ENCODE assay signal across 4 worm cellular contexts in genomic region chrV:10081636-10082035, ce11.
TF ChIP-seq lines count a peak whose summit lies in the region.

TSS of gene nhr-205 (minus strand) at chrV:10081776.

TF ChIP-seq in whole organism, L1 larva, 84 proteins besides CTCF, POLR2A, EP300 and RAD21:
- TF ChIP-seq mab-9 (GFP tag; IDR thresholded peaks at IDR 0.05; lab: Robert Waterston, UW) (no peak), fkh-4 (tag; optimal IDR thresholded peaks at IDR 0.05; lab: Kevin White, UChicago; ENCODE audit: borderline replicate concordance) (no peak), elt-3 (tag; optimal IDR thresholded peaks at IDR 0.05; lab: Kevin White, UChicago) (peak in 1 of 6 experiments; percentile 2), efl-1 (optimal IDR thresholded peaks at IDR 0.05; lab: Kevin White, UChicago) (no peak), efl-1 (GFP tag; optimal IDR thresholded peaks at IDR 0.05 in 1 of 2; lab: Kevin White, UChicago) (peak in 1 of 2 experiments; percentile 51), nhr-237 (tag; optimal IDR thresholded peaks at IDR 0.05; lab: Kevin White, UChicago) (no peak), fkh-8 (tag; optimal IDR thresholded peaks at IDR 0.05; lab: Kevin White, UChicago) (no peak), nhr-77 (tag; optimal IDR thresholded peaks at IDR 0.05; lab: Kevin White, UChicago) (peak; percentile 12), nhr-20 (tag; optimal IDR thresholded peaks at IDR 0.05; lab: Kevin White, UChicago) (peak; percentile 12)

TF ChIP-seq in whole organism, L3 larva, 47 proteins besides CTCF, POLR2A, EP300 and RAD21:
- TF ChIP-seq R02D3.7 (tag; optimal IDR thresholded peaks at IDR 0.05; lab: Kevin White, UChicago): no peak
- TF ChIP-seq nhr-76 (tag; optimal IDR thresholded peaks at IDR 0.05; lab: Kevin White, UChicago): peak; percentile 77
TF ChIP-seq in whole organism, L3 larva: peak in this region for 1.

TF ChIP-seq in whole organism, L4 larva, 104 proteins besides CTCF, POLR2A, EP300 and RAD21:
- TF ChIP-seq nhr-28 (tag; optimal IDR thresholded peaks at IDR 0.05; lab: Kevin White, UChicago): peak; percentile 89
- TF ChIP-seq dmd-9 (GFP tag; IDR thresholded peaks at IDR 0.05; lab: Robert Waterston, UW): no peak
- TF ChIP-seq daf-16 (GFP tag; optimal IDR thresholded peaks at IDR 0.05; lab: Kevin White, UChicago): no peak
- TF ChIP-seq daf-16 (tag; optimal IDR thresholded peaks at IDR 0.05; lab: Kevin White, UChicago): no peak
- TF ChIP-seq Y105C5A.15 (GFP tag; IDR thresholded peaks at IDR 0.05; lab: Robert Waterston, UW): no peak
- TF ChIP-seq attf-4 (tag; optimal IDR thresholded peaks at IDR 0.05; lab: Kevin White, UChicago): no peak
- peak; percentile 89 for TF ChIP-seq nhr-77 (tag; optimal IDR thresholded peaks at IDR 0.05; lab: Kevin White, UChicago)

TF ChIP-seq in whole organism, late embryonic, 69 proteins besides CTCF, POLR2A, EP300 and RAD21:
- TF ChIP-seq hlh-8 (tag; optimal IDR thresholded peaks at IDR 0.05; lab: Kevin White, UChicago) (no peak), ceh-30 (tag; optimal IDR thresholded peaks at IDR 0.05; lab: Kevin White, UChicago) (peak; percentile 51)

Comparison
In these comparisons a context has a peak if more than half of its experiments do, and no peak if none do; other contexts are left out.
1. Of the 29 proteins assayed by ChIP-seq in both whole organism, L4 larva and whole organism, L1 larva: peak only in whole organism, L4 larva: nhr-28; only in whole organism, L1 larva: none; in both: nhr-77; in neither: 27.